ENCODE assay signal across 1 fruit fly cellular context in the genomic region with DNA sequence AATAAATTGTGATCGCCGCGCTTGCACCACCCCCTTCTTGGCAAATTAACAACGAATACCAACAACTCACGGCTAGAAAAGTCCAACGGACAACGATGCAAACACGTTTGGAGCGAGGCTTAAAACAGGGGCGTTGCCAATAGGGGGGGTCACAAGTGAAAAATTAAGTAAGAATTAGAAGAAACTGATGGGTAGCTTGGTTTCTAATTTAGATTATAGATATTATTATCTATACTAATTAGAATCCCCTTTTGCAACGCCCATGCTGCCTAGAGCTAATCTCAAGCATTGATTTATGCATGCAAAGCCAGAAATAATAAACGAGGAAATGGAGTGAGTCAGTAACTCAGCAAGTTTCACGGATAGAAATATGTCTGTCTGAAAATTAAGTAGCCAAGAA.
TF ChIP-seq lines count a peak whose summit lies in the region.

No protein-coding gene starts in this region.

TF ChIP-seq in whole organism, embryonic, 481 proteins besides CTCF, POLR2A, EP300 and RAD21 (continued from another document and continues in another):
- TF ChIP-seq CG17568 (GFP tag; optimal IDR thresholded peaks at IDR 0.05; lab: Kevin White, UChicago), result peak; percentile 46
- TF ChIP-seq Fer3 (tag; optimal IDR thresholded peaks at IDR 0.05; lab: Kevin White, UChicago), result peak; percentile 79
- TF ChIP-seq en (GFP tag; optimal IDR thresholded peaks at IDR 0.05; lab: Kevin White, UChicago), result no peak
- peak; percentile 65 for TF ChIP-seq CG6813 (GFP tag; optimal IDR thresholded peaks at IDR 0.05; lab: Kevin White, UChicago)
- no peak for TF ChIP-seq Bgb (GFP tag; IDR thresholded peaks at IDR 0.05; lab: Robert Waterston, UW; ENCODE audit: partially characterized antibody)
- TF ChIP-seq CG2116 (GFP tag; optimal IDR thresholded peaks at IDR 0.05; lab: Kevin White, UChicago), result peak; percentile 10
- TF ChIP-seq CG12071 (GFP tag; optimal IDR thresholded peaks at IDR 0.05; lab: Kevin White, UChicago), result peak; percentile 52
- TF ChIP-seq CG10321 (GFP tag; IDR thresholded peaks at IDR 0.05; lab: Robert Waterston, UW), result peak; percentile 45; the same call in 1 of the 2 replicates
- no peak for TF ChIP-seq fd102C (GFP tag; optimal IDR thresholded peaks at IDR 0.05; lab: Kevin White, UChicago)
- no peak for TF ChIP-seq hkb (optimal IDR thresholded peaks at IDR 0.05; lab: Kevin White, UChicago)
- peak; percentile 86 for TF ChIP-seq hkb (GFP tag; IDR thresholded peaks at IDR 0.05; lab: Robert Waterston, UW)
- TF ChIP-seq corto (GFP tag; optimal IDR thresholded peaks at IDR 0.05; lab: Kevin White, UChicago), result no peak
- no peak for TF ChIP-seq ac (GFP tag; optimal IDR thresholded peaks at IDR 0.05; lab: Kevin White, UChicago)
- TF ChIP-seq CG6854 (GFP tag; optimal IDR thresholded peaks at IDR 0.05; lab: Kevin White, UChicago), result peak; percentile 59
- no peak for TF ChIP-seq Hey (tag; optimal IDR thresholded peaks at IDR 0.05; lab: Kevin White, UChicago)
- TF ChIP-seq CG4282 (GFP tag; optimal IDR thresholded peaks at IDR 0.05; lab: Kevin White, UChicago), result no peak
- no peak for TF ChIP-seq dm (GFP tag; optimal IDR thresholded peaks at IDR 0.05; lab: Kevin White, UChicago)
- peak; percentile 79 for TF ChIP-seq chm (GFP tag; IDR thresholded peaks at IDR 0.05; lab: Robert Waterston, UW)
- no peak for TF ChIP-seq hbn (GFP tag; IDR thresholded peaks at IDR 0.05; lab: Robert Waterston, UW; ENCODE audit: partially characterized antibody)
- TF ChIP-seq nerfin-2 (GFP tag; IDR thresholded peaks at IDR 0.05; lab: Robert Waterston, UW; ENCODE audit: partially characterized antibody), result no peak
- no peak for TF ChIP-seq Spps (tag; optimal IDR thresholded peaks at IDR 0.05; lab: Kevin White, UChicago)
- TF ChIP-seq Dip2 (GFP tag; IDR thresholded peaks at IDR 0.05; lab: Robert Waterston, UW), result no peak
- peak; percentile 55 for TF ChIP-seq CG6765 (GFP tag; optimal IDR thresholded peaks at IDR 0.05; lab: Kevin White, UChicago)
- TF ChIP-seq CG3847 (GFP tag; IDR thresholded peaks at IDR 0.05; lab: Robert Waterston, UW), result peak; percentile 80
- TF ChIP-seq sqz (GFP tag; optimal IDR thresholded peaks at IDR 0.05; lab: Kevin White, UChicago), result no peak
- TF ChIP-seq Dll (GFP tag; IDR thresholded peaks at IDR 0.05; lab: Robert Waterston, UW; ENCODE audit: partially characterized antibody), result no peak
- peak; percentile 44 for TF ChIP-seq CG6254 (GFP tag; optimal IDR thresholded peaks at IDR 0.05; lab: Kevin White, UChicago)
- TF ChIP-seq Sry-β (GFP tag; optimal IDR thresholded peaks at IDR 0.05; lab: Kevin White, UChicago), result no peak
- peak; percentile 67 for TF ChIP-seq CG5953 (GFP tag; IDR thresholded peaks at IDR 0.05; lab: Robert Waterston, UW)
- peak; percentile 49 for TF ChIP-seq D19B (GFP tag; optimal IDR thresholded peaks at IDR 0.05; lab: Kevin White, UChicago)
- TF ChIP-seq Hr51 (GFP tag; optimal IDR thresholded peaks at IDR 0.05; lab: Kevin White, UChicago), result peak; percentile 6 to 76
- no peak for TF ChIP-seq NK7.1 (GFP tag; optimal IDR thresholded peaks at IDR 0.05; lab: Kevin White, UChicago)
- no peak for TF ChIP-seq lov (optimal IDR thresholded peaks at IDR 0.05; lab: Kevin White, UChicago)
- peak; percentile 75; the same call in 1 of the 3 replicates for TF ChIP-seq lov (GFP tag; IDR thresholded peaks at IDR 0.05; lab: Robert Waterston, UW)
- TF ChIP-seq CG1603 (tag; optimal IDR thresholded peaks at IDR 0.05; lab: Kevin White, UChicago), result peak; percentile 48
- TF ChIP-seq Hand (GFP tag; optimal IDR thresholded peaks at IDR 0.05; lab: Kevin White, UChicago), result peak; percentile 22
- TF ChIP-seq CG30431 (GFP tag; optimal IDR thresholded peaks at IDR 0.05; lab: Kevin White, UChicago), result peak; percentile 58
- TF ChIP-seq CG6689 (GFP tag; IDR thresholded peaks at IDR 0.05; lab: Robert Waterston, UW), result peak; percentile 75
- TF ChIP-seq CG1233 (GFP tag; optimal IDR thresholded peaks at IDR 0.05; lab: Kevin White, UChicago), result peak; percentile 51
- TF ChIP-seq grn (GFP tag; optimal IDR thresholded peaks at IDR 0.05; lab: Kevin White, UChicago), result no peak
- no peak for TF ChIP-seq HmgD (GFP tag; optimal IDR thresholded peaks at IDR 0.05; lab: Kevin White, UChicago)
- peak; percentile 58 for TF ChIP-seq scrt (GFP tag; optimal IDR thresholded peaks at IDR 0.05; lab: Kevin White, UChicago)
- peak; percentile 74; the same call in 1 of the 2 replicates for TF ChIP-seq sens-2 (GFP tag; IDR thresholded peaks at IDR 0.05; lab: Robert Waterston, UW)
- TF ChIP-seq CG2875 (GFP tag; optimal IDR thresholded peaks at IDR 0.05; lab: Kevin White, UChicago), result peak; percentile 51
- peak; percentile 17 for TF ChIP-seq CG10462 (GFP tag; optimal IDR thresholded peaks at IDR 0.05; lab: Kevin White, UChicago)
- no peak for TF ChIP-seq knrl (GFP tag; IDR thresholded peaks at IDR 0.05; lab: Robert Waterston, UW; ENCODE audit: partially characterized antibody)
- TF ChIP-seq CG14050 (GFP tag; IDR thresholded peaks at IDR 0.05; lab: Robert Waterston, UW), result peak; percentile 72
- peak; percentile 5 for TF ChIP-seq fd64A (GFP tag; optimal IDR thresholded peaks at IDR 0.05; lab: Kevin White, UChicago)
- no peak for TF ChIP-seq pnt (GFP tag; optimal IDR thresholded peaks at IDR 0.05; lab: Kevin White, UChicago)
- peak; percentile 52 for TF ChIP-seq CG13775 (GFP tag; optimal IDR thresholded peaks at IDR 0.05; lab: Kevin White, UChicago)
- TF ChIP-seq CG8359 (GFP tag; optimal IDR thresholded peaks at IDR 0.05; lab: Kevin White, UChicago; ENCODE audit: borderline replicate concordance), result peak; percentile 50
- peak; percentile 87 for TF ChIP-seq so (GFP tag; IDR thresholded peaks at IDR 0.05; lab: Robert Waterston, UW)
- no peak for TF ChIP-seq HLH4C (GFP tag; IDR thresholded peaks at IDR 0.05; lab: Robert Waterston, UW; ENCODE audit: partially characterized antibody)
- no peak for TF ChIP-seq p53 (GFP tag; optimal IDR thresholded peaks at IDR 0.05; lab: Kevin White, UChicago)
- TF ChIP-seq CG10565 (GFP tag; optimal IDR thresholded peaks at IDR 0.05; lab: Kevin White, UChicago), result no peak
- 0 out of 3 replicates have a peak, but pooled peaks have one; percentile 19 for TF ChIP-seq sr (GFP tag; IDR thresholded peaks at IDR 0.05; lab: Robert Waterston, UW)
- TF ChIP-seq CG9797 (GFP tag; optimal IDR thresholded peaks at IDR 0.05; lab: Kevin White, UChicago), result no peak
- TF ChIP-seq mirr (GFP tag; optimal IDR thresholded peaks at IDR 0.05; lab: Kevin White, UChicago), result peak; percentile 3
- 0 out of 3 replicates have a peak, but pooled peaks have one; percentile 52 for TF ChIP-seq CG11093 (GFP tag; IDR thresholded peaks at IDR 0.05; lab: Robert Waterston, UW)
- peak; percentile 62 for TF ChIP-seq tap (tag; optimal IDR thresholded peaks at IDR 0.05; lab: Kevin White, UChicago)
- peak; percentile 53 for TF ChIP-seq Asciz (GFP tag; optimal IDR thresholded peaks at IDR 0.05; lab: Kevin White, UChicago)
- TF ChIP-seq Mrtf (GFP tag; IDR thresholded peaks at IDR 0.05; lab: Robert Waterston, UW), result peak; percentile 81
- peak; percentile 90 for TF ChIP-seq CG14014 (GFP tag; IDR thresholded peaks at IDR 0.05; lab: Robert Waterston, UW)
- TF ChIP-seq CG12299 (tag; optimal IDR thresholded peaks at IDR 0.05; lab: Kevin White, UChicago), result peak; percentile 32
- TF ChIP-seq CG3838 (GFP tag; optimal IDR thresholded peaks at IDR 0.05; lab: Kevin White, UChicago), result peak; percentile 33
- no peak for TF ChIP-seq inv (GFP tag; IDR thresholded peaks at IDR 0.05; lab: Robert Waterston, UW; ENCODE audit: partially characterized antibody)
- no peak for TF ChIP-seq Antp (GFP tag; optimal IDR thresholded peaks at IDR 0.05; lab: Kevin White, UChicago)
- TF ChIP-seq Gug (GFP tag; IDR thresholded peaks at IDR 0.05; lab: Robert Waterston, UW), result peak; percentile 74; the same call in 3 of the 4 replicates
- no peak for TF ChIP-seq CG8290 (GFP tag; optimal IDR thresholded peaks at IDR 0.05; lab: Kevin White, UChicago)
- TF ChIP-seq CG8290 (tag; optimal IDR thresholded peaks at IDR 0.05; lab: Kevin White, UChicago), result peak in 1 of 2 experiments; percentile 43
- peak; percentile 71 for TF ChIP-seq CG4730 (GFP tag; IDR thresholded peaks at IDR 0.05; lab: Robert Waterston, UW)
- TF ChIP-seq vfl (GFP tag; optimal IDR thresholded peaks at IDR 0.05; lab: Kevin White, UChicago), result peak; percentile 41
- no peak for TF ChIP-seq Tbp (GFP tag; optimal IDR thresholded peaks at IDR 0.05; lab: Kevin White, UChicago)
- peak; percentile 86 for TF ChIP-seq Atf6 (GFP tag; IDR thresholded peaks at IDR 0.05; lab: Robert Waterston, UW)
- peak; percentile 61 for TF ChIP-seq CG15011 (GFP tag; optimal IDR thresholded peaks at IDR 0.05; lab: Kevin White, UChicago)
- 0 out of 3 replicates have a peak, but pooled peaks have one; percentile 52 for TF ChIP-seq C15 (GFP tag; IDR thresholded peaks at IDR 0.05; lab: Robert Waterston, UW)
- peak in 1 of 2 experiments; percentile 73 for TF ChIP-seq eve (GFP tag; optimal IDR thresholded peaks at IDR 0.05; lab: Kevin White, UChicago)
- TF ChIP-seq bsh (GFP tag; optimal IDR thresholded peaks at IDR 0.05; lab: Kevin White, UChicago), result peak in 1 of 2 experiments; percentile 75
- peak; percentile 40; the same call in 1 of the 2 replicates for TF ChIP-seq Ravus (GFP tag; IDR thresholded peaks at IDR 0.05; lab: Robert Waterston, UW)
- TF ChIP-seq pho (GFP tag; optimal IDR thresholded peaks at IDR 0.05; lab: Kevin White, UChicago), result peak; percentile 34
- TF ChIP-seq cwo (GFP tag; optimal IDR thresholded peaks at IDR 0.05; lab: Kevin White, UChicago), result peak; percentile 68
- TF ChIP-seq CG15514 (GFP tag; optimal IDR thresholded peaks at IDR 0.05; lab: Kevin White, UChicago), result peak; percentile 67
- no peak for TF ChIP-seq sima (GFP tag; optimal IDR thresholded peaks at IDR 0.05; lab: Kevin White, UChicago)
- TF ChIP-seq ab (GFP tag; optimal IDR thresholded peaks at IDR 0.05; lab: Kevin White, UChicago), result peak; percentile 1
- TF ChIP-seq CG1024 (GFP tag; IDR thresholded peaks at IDR 0.05; lab: Robert Waterston, UW), result peak; percentile 65
- no peak for TF ChIP-seq cg (GFP tag; optimal IDR thresholded peaks at IDR 0.05; lab: Kevin White, UChicago)
- TF ChIP-seq usp (GFP tag; optimal IDR thresholded peaks at IDR 0.05; lab: Kevin White, UChicago), result no peak
- peak; percentile 74 for TF ChIP-seq CG18599 (GFP tag; optimal IDR thresholded peaks at IDR 0.05; lab: Kevin White, UChicago)
- no peak for TF ChIP-seq CG14860 (GFP tag; IDR thresholded peaks at IDR 0.05; lab: Robert Waterston, UW; ENCODE audit: partially characterized antibody)
- TF ChIP-seq CG1792 (GFP tag; optimal IDR thresholded peaks at IDR 0.05; lab: Kevin White, UChicago), result no peak
- 0 out of 2 replicates have a peak, but pooled peaks have one; percentile 26 for TF ChIP-seq crol (GFP tag; IDR thresholded peaks at IDR 0.05; lab: Robert Waterston, UW)
- TF ChIP-seq CG33557 (GFP tag; optimal IDR thresholded peaks at IDR 0.05; lab: Kevin White, UChicago), result no peak
- TF ChIP-seq H15 (GFP tag; IDR thresholded peaks at IDR 0.05; lab: Robert Waterston, UW), result peak; percentile 73
- peak; percentile 55; the same call in 1 of the 2 replicates for TF ChIP-seq CG32767 (GFP tag; IDR thresholded peaks at IDR 0.05; lab: Robert Waterston, UW)
- peak; percentile 49; the same call in 1 of the 2 replicates for TF ChIP-seq seq (GFP tag; IDR thresholded peaks at IDR 0.05; lab: Robert Waterston, UW)
- TF ChIP-seq bcd (GFP tag; optimal IDR thresholded peaks at IDR 0.05; lab: Kevin White, UChicago), result peak; percentile 78
- peak; percentile 66; the same call in 1 of the 2 replicates for TF ChIP-seq CG17612 (GFP tag; IDR thresholded peaks at IDR 0.05; lab: Robert Waterston, UW)
- TF ChIP-seq hth (optimal IDR thresholded peaks at IDR 0.05; lab: Kevin White, UChicago), result no peak
- TF ChIP-seq Fer2 (tag; optimal IDR thresholded peaks at IDR 0.05; lab: Kevin White, UChicago), result peak; percentile 61
- peak; percentile 14 for TF ChIP-seq CG12744 (GFP tag; optimal IDR thresholded peaks at IDR 0.05; lab: Kevin White, UChicago)
- peak; percentile 56 for TF ChIP-seq nau (GFP tag; optimal IDR thresholded peaks at IDR 0.05; lab: Kevin White, UChicago)
- TF ChIP-seq CG7987 (GFP tag; optimal IDR thresholded peaks at IDR 0.05; lab: Kevin White, UChicago), result peak; percentile 43
- TF ChIP-seq CG6683 (GFP tag; optimal IDR thresholded peaks at IDR 0.05; lab: Kevin White, UChicago), result peak; percentile 34
- no peak for TF ChIP-seq CG4328 (GFP tag; optimal IDR thresholded peaks at IDR 0.05; lab: Kevin White, UChicago)
- TF ChIP-seq sna (GFP tag; IDR thresholded peaks at IDR 0.05; lab: Robert Waterston, UW; ENCODE audit: partially characterized antibody), result no peak
- peak; percentile 79 for TF ChIP-seq Fer1 (GFP tag; optimal IDR thresholded peaks at IDR 0.05; lab: Kevin White, UChicago)
- peak; percentile 92 for TF ChIP-seq vvl (GFP tag; IDR thresholded peaks at IDR 0.05; lab: Robert Waterston, UW)
- peak; percentile 55 for TF ChIP-seq Hsf (GFP tag; optimal IDR thresholded peaks at IDR 0.05; lab: Kevin White, UChicago)
- peak; percentile 68 for TF ChIP-seq fd96Cb (tag; optimal IDR thresholded peaks at IDR 0.05; lab: Kevin White, UChicago)
- TF ChIP-seq Oaz (GFP tag; IDR thresholded peaks at IDR 0.05; lab: Robert Waterston, UW), result peak; percentile 60; the same call in 1 of the 2 replicates
- no peak for TF ChIP-seq CG3163 (GFP tag; optimal IDR thresholded peaks at IDR 0.05; lab: Kevin White, UChicago)
- peak; percentile 59 for TF ChIP-seq Nf-YA (GFP tag; IDR thresholded peaks at IDR 0.05; lab: Robert Waterston, UW)
- TF ChIP-seq Atf3 (GFP tag; optimal IDR thresholded peaks at IDR 0.05; lab: Kevin White, UChicago), result no peak
- TF ChIP-seq zf30C (GFP tag; optimal IDR thresholded peaks at IDR 0.05; lab: Kevin White, UChicago), result no peak
- peak; percentile 84 for TF ChIP-seq wdn (GFP tag; IDR thresholded peaks at IDR 0.05; lab: Robert Waterston, UW)
- peak; percentile 68 for TF ChIP-seq Blimp-1 (GFP tag; optimal IDR thresholded peaks at IDR 0.05; lab: Kevin White, UChicago)
- peak; percentile 35; the same call in 1 of the 3 replicates for TF ChIP-seq croc (GFP tag; conservative IDR thresholded peaks at IDR 0.05; lab: Robert Waterston, UW)
- no peak for TF ChIP-seq Opbp (GFP tag; IDR thresholded peaks at IDR 0.05; lab: Robert Waterston, UW; ENCODE audit: partially characterized antibody)
- peak; percentile 8 for TF ChIP-seq jing (GFP tag; optimal IDR thresholded peaks at IDR 0.05; lab: Kevin White, UChicago)
- TF ChIP-seq sc (optimal IDR thresholded peaks at IDR 0.05; lab: Kevin White, UChicago), result no peak
- TF ChIP-seq sc (GFP tag; optimal IDR thresholded peaks at IDR 0.05; lab: Kevin White, UChicago), result peak; percentile 7
- TF ChIP-seq run (tag; optimal IDR thresholded peaks at IDR 0.05; lab: Kevin White, UChicago), result no peak
- TF ChIP-seq CG12769 (tag; optimal IDR thresholded peaks at IDR 0.05; lab: Kevin White, UChicago), result peak; percentile 81
- peak; percentile 70; the same call in 2 of the 3 replicates for TF ChIP-seq Optix (GFP tag; IDR thresholded peaks at IDR 0.05; lab: Robert Waterston, UW)
